Fruit fly (Drosophila melanogaster) whole organism, prepupa: ENCODE measurements around the gene CG32755.

Experiments used
- Blimp-1 ChIP-seq: fragments of 200-800 bp; sonication (Bioruptor generic); optimal IDR thresholded peaks from 3 replicates; lab custom pipeline; 2017; ENCODE audit warnings: missing biosample characterization, missing genetic modification characterization, mild to moderate bottlenecking, moderate library complexity, missing genetic modification reagents
- CG10631 ChIP-seq: fragments of 200-800 bp; sonication (Bioruptor generic); optimal IDR thresholded peaks from 2 replicates; lab custom pipeline; 2016; ENCODE audit warnings: missing biosample characterization, missing genetic modification characterization
- CG10669 ChIP-seq: fragments of 200-800 bp; sonication (Bioruptor generic); optimal IDR thresholded peaks from 3 replicates; lab custom pipeline; 2018; ENCODE audit warnings: missing biosample characterization, mild to moderate bottlenecking, missing genetic modification characterization, moderate library complexity
- CG11294 ChIP-seq: fragments of 200-800 bp; sonication (Bioruptor generic); IDR thresholded peaks from 2 replicates; pipeline ENCODE4 v1.3.6; 2022; ENCODE audit warnings: missing biosample characterization, missing genetic modification characterization
- CG11762 ChIP-seq: fragments of 200-800 bp; sonication (Bioruptor generic); optimal IDR thresholded peaks from 3 replicates; lab custom pipeline; 2016; ENCODE audit warnings: missing biosample characterization, missing genetic modification characterization; ENCODE audit not compliant: insufficient read depth
- CG11902 ChIP-seq: fragments of 200-800 bp; sonication (Bioruptor generic); optimal IDR thresholded peaks from 3 replicates; lab custom pipeline; 2016; ENCODE audit warnings: missing biosample characterization, missing genetic modification characterization
- CG15336 ChIP-seq: fragments of 200-800 bp; sonication (Bioruptor generic); IDR thresholded peaks from 2 replicates; pipeline ENCODE4 v1.3.6; 2022; ENCODE audit warnings: missing biosample characterization, missing genetic modification characterization
- CG1621 ChIP-seq: fragments of 200-800 bp; sonication (Bioruptor generic); optimal IDR thresholded peaks from 3 replicates; lab custom pipeline; 2018; ENCODE audit warnings: missing biosample characterization, mild to moderate bottlenecking, missing genetic modification characterization
- CG16779 ChIP-seq: fragments of 200-800 bp; sonication (Bioruptor generic); optimal IDR thresholded peaks from 3 replicates; lab custom pipeline; 2017; ENCODE audit warnings: missing biosample characterization, mild to moderate bottlenecking, missing genetic modification characterization
- CG3032 ChIP-seq: fragments of 200-800 bp; optimal IDR thresholded peaks from 2 replicates; lab custom pipeline; 2019; ENCODE audit warnings: missing biosample characterization, mild to moderate bottlenecking, missing genetic modification characterization, moderate library complexity
- CG31627 ChIP-seq: fragments of 200-800 bp; sonication (Bioruptor generic); optimal IDR thresholded peaks from 3 replicates; lab custom pipeline; 2016; ENCODE audit warnings: missing biosample characterization, missing genetic modification characterization
- CG34406 ChIP-seq: fragments of 200-800 bp; sonication (Bioruptor generic); optimal IDR thresholded peaks from 3 replicates; lab custom pipeline; 2016; ENCODE audit warnings: missing biosample characterization, missing genetic modification characterization
- CG3919 ChIP-seq: fragments of 200-800 bp; sonication (Bioruptor generic); optimal IDR thresholded peaks from 3 replicates; lab custom pipeline; 2016; ENCODE audit warnings: missing biosample characterization, missing genetic modification characterization
- CG4318 ChIP-seq: fragments of 200-800 bp; sonication (Bioruptor generic); optimal IDR thresholded peaks from 3 replicates; lab custom pipeline; 2017; ENCODE audit warnings: missing biosample characterization, mild to moderate bottlenecking, missing genetic modification characterization
- CG6276 ChIP-seq: fragments of 200-800 bp; sonication (Bioruptor generic); optimal IDR thresholded peaks from 2 replicates; lab custom pipeline; 2017; ENCODE audit warnings: missing biosample characterization, mild to moderate bottlenecking, missing genetic modification characterization
- CG6792 ChIP-seq: fragments of 200-800 bp; sonication (Bioruptor generic); optimal IDR thresholded peaks from 3 replicates; lab custom pipeline; 2016; ENCODE audit warnings: missing biosample characterization, missing genetic modification characterization
- CG6808 ChIP-seq: fragments of 200-800 bp; sonication (Bioruptor generic); optimal IDR thresholded peaks from 3 replicates; lab custom pipeline; 2017; ENCODE audit warnings: missing biosample characterization, missing genetic modification characterization, mild to moderate bottlenecking, moderate library complexity, missing genetic modification reagents
- CG6854 ChIP-seq: fragments of 200-800 bp; sonication (Bioruptor generic); optimal IDR thresholded peaks from 2 replicates; lab custom pipeline; 2017; ENCODE audit warnings: missing biosample characterization, mild to moderate bottlenecking, missing genetic modification characterization
- CG7368 ChIP-seq: fragments of 200-800 bp; sonication (Bioruptor generic); optimal IDR thresholded peaks from 3 replicates; lab custom pipeline; 2016; ENCODE audit warnings: missing biosample characterization, missing genetic modification characterization
- CG8119 ChIP-seq: fragments of 200-800 bp; sonication (Bioruptor generic); IDR thresholded peaks from 3 replicates; pipeline ENCODE4 v1.3.6; 2022; ENCODE audit warnings: missing biosample characterization, missing genetic modification characterization
- CG8319 ChIP-seq: fragments of 200-800 bp; sonication (Bioruptor generic); optimal IDR thresholded peaks from 3 replicates; lab custom pipeline; 2016; ENCODE audit warnings: missing biosample characterization, missing genetic modification characterization
- CG8632 ChIP-seq: fragments of 200-800 bp; sonication (Bioruptor generic); optimal IDR thresholded peaks from 3 replicates; lab custom pipeline; 2016; ENCODE audit warnings: missing biosample characterization, missing genetic modification characterization
- CG9139 ChIP-seq: fragments of 200-800 bp; sonication (Bioruptor generic); optimal IDR thresholded peaks from 3 replicates; lab custom pipeline; 2017; ENCODE audit warnings: missing biosample characterization, mild to moderate bottlenecking, missing genetic modification characterization
- Eip78C ChIP-seq: fragments of 200-800 bp; sonication (Bioruptor generic); peaks from one replicate; lab custom pipeline; 2016; ENCODE audit warnings: missing biosample characterization, missing genetic modification characterization
- Eip93F ChIP-seq: fragments of 200-800 bp; sonication (Bioruptor generic); optimal IDR thresholded peaks from 2 replicates; lab custom pipeline; 2016; ENCODE audit warnings: missing biosample characterization, mild to moderate bottlenecking, missing genetic modification characterization
- Ets21C ChIP-seq: fragments of 200-800 bp; sonication (Bioruptor generic); optimal IDR thresholded peaks from 3 replicates; lab custom pipeline; 2016; ENCODE audit warnings: missing biosample characterization, missing genetic modification characterization
- Ets96B ChIP-seq: fragments of 200-800 bp; optimal IDR thresholded peaks from 2 replicates; lab custom pipeline; 2019; ENCODE audit warnings: missing biosample characterization, mild to moderate bottlenecking, missing genetic modification characterization, moderate library complexity
- Gug ChIP-seq: fragments of 200-800 bp; sonication (Bioruptor generic); IDR thresholded peaks from 2 replicates; pipeline ENCODE4 v1.3.6; 2022; ENCODE audit warnings: missing biosample characterization, missing genetic modification characterization
- Hr38 ChIP-seq: sonication (Bioruptor generic); optimal IDR thresholded peaks from 2 replicates; lab custom pipeline; 2016; ENCODE audit warnings: missing biosample characterization, missing genetic modification characterization
- Hr39 ChIP-seq: fragments of 200-800 bp; sonication (Bioruptor generic); optimal IDR thresholded peaks from 2 replicates; lab custom pipeline; 2016; ENCODE audit warnings: missing biosample characterization, missing genetic modification characterization
- Hr4 ChIP-seq: fragments of 200-800 bp; sonication (Bioruptor generic); optimal IDR thresholded peaks from 3 replicates; lab custom pipeline; 2016; ENCODE audit warnings: missing biosample characterization, missing genetic modification characterization
- Lpt ChIP-seq: fragments of 200-800 bp; sonication (Bioruptor generic); optimal IDR thresholded peaks from 3 replicates; lab custom pipeline; 2016; ENCODE audit warnings: missing biosample characterization, missing genetic modification characterization
- Met ChIP-seq: fragments of 200-800 bp; sonication (Bioruptor generic); optimal IDR thresholded peaks from 3 replicates; lab custom pipeline; 2016; ENCODE audit warnings: missing biosample characterization, missing genetic modification characterization
- OdsH ChIP-seq: fragments of 200-800 bp; sonication (Bioruptor generic); optimal IDR thresholded peaks from 3 replicates; lab custom pipeline; 2016; ENCODE audit warnings: missing biosample characterization, missing genetic modification characterization
- Smox ChIP-seq: fragments of 200-800 bp; sonication (Bioruptor generic); optimal IDR thresholded peaks from 3 replicates; lab custom pipeline; 2016; ENCODE audit warnings: missing biosample characterization, missing genetic modification characterization
- Sox102F ChIP-seq: fragments of 200-800 bp; sonication (Bioruptor generic); optimal IDR thresholded peaks from 2 replicates; lab custom pipeline; 2016; ENCODE audit warnings: missing biosample characterization, mild to moderate bottlenecking, missing genetic modification characterization
- Sox14 ChIP-seq: fragments of 200-800 bp; sonication (Bioruptor generic); optimal IDR thresholded peaks from 3 replicates; lab custom pipeline; 2016; ENCODE audit warnings: missing biosample characterization, missing genetic modification characterization
- achi ChIP-seq: fragments of 200-800 bp; sonication (Bioruptor generic); optimal IDR thresholded peaks from 3 replicates; lab custom pipeline; 2016; ENCODE audit warnings: missing biosample characterization, missing genetic modification characterization
- acj6 ChIP-seq: fragments of 200-800 bp; sonication (Bioruptor generic); optimal IDR thresholded peaks from 3 replicates; lab custom pipeline; 2016; ENCODE audit warnings: missing biosample characterization, missing genetic modification characterization
- cyc ChIP-seq: fragments of 200-800 bp; sonication (Bioruptor generic); optimal IDR thresholded peaks from 3 replicates; lab custom pipeline; 2016; ENCODE audit warnings: missing biosample characterization, missing genetic modification characterization
- dac ChIP-seq: fragments of 200-800 bp; sonication (Bioruptor generic); optimal IDR thresholded peaks from 2 replicates; lab custom pipeline; 2017; ENCODE audit warnings: missing biosample characterization, mild to moderate bottlenecking, missing genetic modification characterization
- dsx ChIP-seq: fragments of 200-800 bp; optimal IDR thresholded peaks from 3 replicates; lab custom pipeline; 2019; ENCODE audit warnings: missing biosample characterization, mild to moderate bottlenecking, missing genetic modification characterization, moderate library complexity; ENCODE audit not compliant: poor library complexity, severe bottlenecking
- eg ChIP-seq: fragments of 200-800 bp; sonication (Bioruptor generic); IDR thresholded peaks from 3 replicates; pipeline ENCODE4 v1.3.6; 2022; ENCODE audit warnings: missing biosample characterization, missing genetic modification characterization
- esn ChIP-seq: fragments of 200-800 bp; sonication (Bioruptor generic); optimal IDR thresholded peaks from 2 replicates; lab custom pipeline; 2016; ENCODE audit warnings: missing biosample characterization, mild to moderate bottlenecking, missing genetic modification characterization, moderate library complexity
- fd59A ChIP-seq: fragments of 200-800 bp; sonication (Bioruptor generic); optimal IDR thresholded peaks from 2 replicates; lab custom pipeline; 2017; ENCODE audit warnings: missing biosample characterization, mild to moderate bottlenecking, missing genetic modification characterization, missing genetic modification reagents
- fd85E ChIP-seq: fragments of 200-800 bp; sonication (Bioruptor generic); optimal IDR thresholded peaks from 3 replicates; lab custom pipeline; 2016; ENCODE audit warnings: missing biosample characterization, missing genetic modification characterization
- fkh ChIP-seq: fragments of 200-800 bp; sonication (Bioruptor generic); optimal IDR thresholded peaks from 3 replicates; lab custom pipeline; 2017; ENCODE audit warnings: missing biosample characterization, mild to moderate bottlenecking, missing genetic modification characterization, moderate library complexity
- net ChIP-seq: fragments of 200-800 bp; sonication (Bioruptor generic); optimal IDR thresholded peaks from 3 replicates; lab custom pipeline; 2016; ENCODE audit warnings: missing biosample characterization, missing genetic modification characterization
- pdm3 ChIP-seq: fragments of 200-800 bp; sonication (Bioruptor generic); optimal IDR thresholded peaks from 3 replicates; lab custom pipeline; 2016; ENCODE audit warnings: missing biosample characterization, missing genetic modification characterization
- salr ChIP-seq, 2 experiments: fragments of 200-800 bp; sonication (Bioruptor generic); optimal IDR thresholded peaks; 3 replicates each; lab custom pipeline; 2016 to 2018; ENCODE audit warnings: missing biosample characterization in 2 of 2, missing genetic modification characterization in 2 of 2, mild to moderate bottlenecking in 1 of 2
- spab ChIP-seq: fragments of 200-800 bp; sonication (Bioruptor generic); optimal IDR thresholded peaks from 2 replicates; lab custom pipeline; 2017; ENCODE audit warnings: missing biosample characterization, mild to moderate bottlenecking, missing genetic modification characterization, missing genetic modification reagents
- topi ChIP-seq: fragments of 200-800 bp; sonication (Bioruptor generic); optimal IDR thresholded peaks from 3 replicates; lab custom pipeline; 2016; ENCODE audit warnings: missing biosample characterization, missing genetic modification characterization
- vri ChIP-seq: fragments of 200-800 bp; sonication (Bioruptor generic); optimal IDR thresholded peaks from 3 replicates; lab custom pipeline; 2016; ENCODE audit warnings: missing biosample characterization, mild to moderate bottlenecking, missing genetic modification characterization

Gene CG32755

DNA sequence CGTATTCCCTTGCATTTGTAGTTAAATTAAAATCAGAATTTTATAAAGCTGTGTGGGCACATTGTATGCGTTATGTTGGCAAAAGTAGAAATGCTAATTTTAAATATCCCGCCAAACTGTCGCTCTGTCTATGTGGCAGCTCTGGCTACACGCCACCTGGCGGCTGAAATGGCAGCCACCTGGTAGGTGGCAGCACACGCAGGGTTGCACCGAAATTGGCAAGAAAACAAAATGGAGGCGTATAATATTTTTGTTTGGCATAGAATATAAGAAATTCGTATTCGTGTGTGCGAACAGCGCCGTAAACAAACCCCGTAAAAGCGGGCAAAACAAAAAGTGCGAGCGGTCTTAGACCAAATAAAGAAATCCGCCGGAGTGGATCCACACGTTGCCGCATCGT, 42.1 kb upstream of the CG32755 start, which contains the start of gene CG12236:
Gene CG12236 (plus strand): TSS at position 220 of the 400 bp plus-strand sequence.
- TF ChIP-seq topi (peak; percentile 39), CG11762 (GFP tag; lab: Kevin White, UChicago) (no peak), CG6276 (GFP tag; lab: Kevin White, UChicago) (no peak), Sox14 (GFP tag; lab: Kevin White, UChicago) (peak; percentile 46), pdm3 (GFP tag; lab: Kevin White, UChicago) (no peak), CG10669 (GFP tag; lab: Kevin White, UChicago) (no peak), Hr4 (no peak), CG6854 (GFP tag; lab: Kevin White, UChicago) (no peak), Sox102F (no peak), acj6 (no peak), vri (GFP tag; lab: Kevin White, UChicago) (no peak), fd85E (GFP tag; lab: Kevin White, UChicago) (no peak), Hr39 (GFP tag; lab: Kevin White, UChicago) (peak; percentile 43), CG4318 (GFP tag; lab: Kevin White, UChicago) (no peak), CG7368 (GFP tag; lab: Kevin White, UChicago) (no peak), net (GFP tag; lab: Kevin White, UChicago) (no peak), Blimp-1 (peak; percentile 20), achi (no peak), eg (GFP tag; lab: Robert Waterston, UW) (0 out of 3 replicates have a peak, but pooled peaks have one; percentile 32), CG8319 (no peak), CG15336 (GFP tag; lab: Robert Waterston, UW) (no peak), CG11294 (no peak), Met (GFP tag; lab: Kevin White, UChicago) (peak; percentile 24), Gug (no peak), esn (GFP tag; lab: Kevin White, UChicago) (peak; percentile 41), CG6808 (peak; percentile 21), Hr38 (GFP tag; lab: Kevin White, UChicago) (no peak), dac (GFP tag; lab: Kevin White, UChicago) (no peak), Eip93F (GFP tag; lab: Kevin White, UChicago) (no peak), CG1621 (tag; lab: Kevin White, UChicago) (peak; percentile 54), CG34406 (no peak), CG9139 (GFP tag; lab: Kevin White, UChicago) (no peak), cyc (GFP tag; lab: Kevin White, UChicago) (peak; percentile 48), CG8119 (no peak), CG11902 (GFP tag; lab: Kevin White, UChicago) (no peak), CG10631 (GFP tag; lab: Kevin White, UChicago) (no peak), OdsH (no peak), CG6792 (no peak), CG8632 (GFP tag; lab: Kevin White, UChicago) (no peak), spab (GFP tag; lab: Kevin White, UChicago) (no peak), CG3919 (GFP tag; lab: Kevin White, UChicago) (peak; percentile 33), fd59A (GFP tag; lab: Kevin White, UChicago) (no peak), Ets21C (no peak), CG3032 (peak; percentile 26), Lpt (GFP tag; lab: Kevin White, UChicago) (no peak), Ets96B (tag; lab: Kevin White, UChicago) (no peak), salr (GFP tag; optimal IDR thresholded peaks at IDR 0.05; lab: Kevin White, UChicago) (no peak), CG31627 (GFP tag; lab: Kevin White, UChicago) (peak; percentile 35), dsx (peak; percentile 15), Eip78C (GFP tag; lab: Kevin White, UChicago) (peak; percentile 48), Smox (GFP tag; lab: Kevin White, UChicago) (no peak), CG16779 (tag; lab: Kevin White, UChicago) (no peak), fkh (no peak)
